Fruit fly (Drosophila melanogaster): ENCODE results near the gene CG2129.

Gene CG2129

DNA sequence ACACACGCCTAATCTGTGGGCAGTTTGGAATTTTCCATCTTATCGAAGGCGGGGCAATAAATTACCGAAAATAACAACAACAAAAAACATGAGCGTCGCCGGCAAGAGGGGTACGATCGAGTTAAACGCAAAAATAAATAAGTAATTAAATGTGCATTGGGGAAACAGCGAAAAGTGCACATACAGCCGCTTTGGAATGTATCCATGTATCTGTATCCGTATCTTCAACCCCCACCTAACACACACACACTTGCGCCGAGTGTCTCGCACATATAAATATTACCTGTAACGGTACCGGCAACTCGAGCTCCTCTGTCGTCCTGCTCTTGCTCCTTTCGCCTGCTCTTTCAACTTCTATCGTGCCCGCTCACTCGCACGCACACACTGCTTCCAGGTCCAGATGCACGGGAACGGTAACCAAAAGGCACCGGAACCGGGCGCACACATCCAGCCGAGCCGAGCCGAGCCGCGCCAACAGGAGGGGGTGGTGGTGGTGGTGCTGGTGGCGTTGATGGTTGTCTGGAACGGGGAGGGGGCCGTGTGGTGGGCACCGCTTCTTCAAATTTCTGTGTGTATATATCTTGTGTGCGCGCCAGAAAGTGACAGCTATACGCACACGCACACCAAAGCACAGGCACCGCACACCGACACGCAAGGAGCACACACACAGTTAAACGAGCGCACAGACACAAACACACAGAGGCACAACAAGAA, 4.1 kb upstream of the CG2129 start:
- TF ChIP-seq h (optimal IDR thresholded peaks at IDR 0.05) (no peak), ttk (optimal IDR thresholded peaks at IDR 0.05) (no peak), psq (optimal IDR thresholded peaks at IDR 0.05) (no peak), Myc (optimal IDR thresholded peaks at IDR 0.05) (no peak), Sin3A (optimal IDR thresholded peaks at IDR 0.05) (no peak), insv (optimal IDR thresholded peaks at IDR 0.05) (no peak)

dm6 chrX:8142067-8142462, 3.6 kb upstream of the CG2129 start, which contains the start of gene Smox:
Gene Smox, minus strand, starts transcription at chrX:8142279.
- TF ChIP-seq insv (optimal IDR thresholded peaks at IDR 0.05) (no peak), psq (optimal IDR thresholded peaks at IDR 0.05) (no peak), h (optimal IDR thresholded peaks at IDR 0.05) (no peak), Sin3A (optimal IDR thresholded peaks at IDR 0.05) (no peak), ttk (optimal IDR thresholded peaks at IDR 0.05) (no peak), Myc (optimal IDR thresholded peaks at IDR 0.05) (no peak)

dm6 chrX:8143537-8143936, 2.1 kb upstream of the CG2129 start, which contains the start of gene CG17982:
Gene CG17982, minus strand, starts transcription at chrX:8143835.
- TF ChIP-seq psq (optimal IDR thresholded peaks at IDR 0.05), result peak; percentile 13
- no peak for TF ChIP-seq Myc (optimal IDR thresholded peaks at IDR 0.05)

- TF ChIP-seq insv (optimal IDR thresholded peaks at IDR 0.05), result no peak
- TF ChIP-seq Sin3A (optimal IDR thresholded peaks at IDR 0.05), result no peak
- no peak for TF ChIP-seq psq (optimal IDR thresholded peaks at IDR 0.05)
- no peak for TF ChIP-seq Myc (optimal IDR thresholded peaks at IDR 0.05)
- TF ChIP-seq h (optimal IDR thresholded peaks at IDR 0.05), result no peak
- TF ChIP-seq ttk (optimal IDR thresholded peaks at IDR 0.05), result no peak
Measured at dm6 chrX:8147649-8148048, 2.0 kb downstream of the CG2129 start, which contains the start of gene CG15336. Gene CG15336, plus strand, starts transcription at chrX:8147949.

dm6 chrX:8148556-8148955, 2.9 kb downstream of the CG2129 start, which contains the start of gene CG10959:
Gene CG10959, plus strand, starts transcription at chrX:8148783.
- TF ChIP-seq h (optimal IDR thresholded peaks at IDR 0.05) (no peak), ttk (optimal IDR thresholded peaks at IDR 0.05) (no peak), Myc (optimal IDR thresholded peaks at IDR 0.05) (no peak), psq (optimal IDR thresholded peaks at IDR 0.05) (no peak)

- TF ChIP-seq ttk (optimal IDR thresholded peaks at IDR 0.05), result no peak
- TF ChIP-seq psq (optimal IDR thresholded peaks at IDR 0.05), result no peak
- TF ChIP-seq insv (optimal IDR thresholded peaks at IDR 0.05), result no peak
- TF ChIP-seq Sin3A (optimal IDR thresholded peaks at IDR 0.05), result no peak
- no peak for TF ChIP-seq h (optimal IDR thresholded peaks at IDR 0.05)
- TF ChIP-seq Myc (optimal IDR thresholded peaks at IDR 0.05), result no peak
Measured at dm6 chrX:8152077-8152476, 6.4 kb downstream of the CG2129 start, which contains the start of gene Gbeta5. Gene Gbeta5, minus strand, starts transcription at chrX:8152275.

DNA sequence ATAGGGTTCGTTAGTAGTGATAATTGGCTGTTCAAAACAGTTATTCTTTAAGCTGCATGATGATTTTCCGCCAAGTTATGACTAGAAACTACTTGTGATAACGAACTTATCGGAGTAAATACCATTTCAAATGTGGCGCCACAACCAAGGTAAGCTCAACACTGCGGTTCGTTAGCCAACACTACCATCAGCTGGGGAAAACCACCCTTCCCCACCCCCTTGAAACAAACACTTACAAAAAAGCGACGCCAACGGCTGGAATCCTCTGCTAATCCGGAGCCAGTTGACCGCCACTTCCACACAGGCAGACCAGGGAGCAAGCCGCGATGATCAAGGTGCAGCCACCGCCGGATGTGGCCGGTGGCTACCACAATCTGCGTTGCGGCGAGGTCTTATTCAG, 7.1 kb downstream of the CG2129 start, which contains the start of gene CG18262:
Gene CG18262 (plus strand): TSS at position 231 of the 400 bp plus-strand sequence.
- TF ChIP-seq h (optimal IDR thresholded peaks at IDR 0.05), result no peak
- TF ChIP-seq Myc (optimal IDR thresholded peaks at IDR 0.05), result no peak
- no peak for TF ChIP-seq insv (optimal IDR thresholded peaks at IDR 0.05)
- TF ChIP-seq ttk (optimal IDR thresholded peaks at IDR 0.05), result no peak
- TF ChIP-seq psq (optimal IDR thresholded peaks at IDR 0.05), result no peak
- TF ChIP-seq Sin3A (optimal IDR thresholded peaks at IDR 0.05), result no peak

DNA sequence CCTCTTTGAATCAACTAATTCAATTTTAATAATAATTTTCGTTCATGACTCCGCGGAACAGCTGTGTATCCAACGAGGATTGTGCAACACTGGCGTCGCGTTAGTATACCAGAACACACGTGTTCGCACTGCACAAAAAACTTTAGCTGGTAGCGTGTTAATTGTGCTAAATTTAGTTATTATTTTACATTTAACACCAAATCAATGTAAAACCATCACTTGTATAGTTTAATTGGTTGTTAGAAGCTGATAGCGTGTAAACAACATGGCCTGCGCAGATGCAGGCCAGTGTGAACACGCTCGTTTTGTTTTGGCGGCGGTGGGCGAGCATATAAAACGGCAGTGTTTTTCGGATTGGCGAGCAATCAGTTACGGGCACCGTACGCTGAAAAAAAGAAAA, 11.7 kb downstream of the CG2129 start, which contains the start of the genes Traf6 and GIIIspla2:
Gene Traf6 (minus strand): TSS at position 93 of the 400 bp plus-strand sequence.
Gene GIIIspla2 (plus strand): TSS at position 335 of the 400 bp plus-strand sequence.
- TF ChIP-seq h (optimal IDR thresholded peaks at IDR 0.05) (no peak), ttk (optimal IDR thresholded peaks at IDR 0.05) (no peak), Sin3A (optimal IDR thresholded peaks at IDR 0.05) (no peak), psq (optimal IDR thresholded peaks at IDR 0.05) (no peak), Myc (optimal IDR thresholded peaks at IDR 0.05) (no peak)

- no peak for TF ChIP-seq h (optimal IDR thresholded peaks at IDR 0.05)
- TF ChIP-seq psq (optimal IDR thresholded peaks at IDR 0.05), result no peak
- no peak for TF ChIP-seq Myc (optimal IDR thresholded peaks at IDR 0.05)
- no peak for TF ChIP-seq insv (optimal IDR thresholded peaks at IDR 0.05)
- TF ChIP-seq ttk (optimal IDR thresholded peaks at IDR 0.05), result no peak
- TF ChIP-seq Sin3A (optimal IDR thresholded peaks at IDR 0.05), result no peak
Measured at dm6 chrX:8158942-8159472, 13.4 kb downstream of the CG2129 start.

dm6 chrX:8159754-8160153, 14.1 kb downstream of the CG2129 start, which contains the start of gene CG15337:
Gene CG15337, plus strand, starts transcription at chrX:8160054.
- TF ChIP-seq h (optimal IDR thresholded peaks at IDR 0.05), result no peak
- no peak for TF ChIP-seq insv (optimal IDR thresholded peaks at IDR 0.05)
- TF ChIP-seq Myc (optimal IDR thresholded peaks at IDR 0.05), result no peak
- TF ChIP-seq psq (optimal IDR thresholded peaks at IDR 0.05), result no peak
- no peak for TF ChIP-seq ttk (optimal IDR thresholded peaks at IDR 0.05)
- no peak for TF ChIP-seq Sin3A (optimal IDR thresholded peaks at IDR 0.05)

DNA sequence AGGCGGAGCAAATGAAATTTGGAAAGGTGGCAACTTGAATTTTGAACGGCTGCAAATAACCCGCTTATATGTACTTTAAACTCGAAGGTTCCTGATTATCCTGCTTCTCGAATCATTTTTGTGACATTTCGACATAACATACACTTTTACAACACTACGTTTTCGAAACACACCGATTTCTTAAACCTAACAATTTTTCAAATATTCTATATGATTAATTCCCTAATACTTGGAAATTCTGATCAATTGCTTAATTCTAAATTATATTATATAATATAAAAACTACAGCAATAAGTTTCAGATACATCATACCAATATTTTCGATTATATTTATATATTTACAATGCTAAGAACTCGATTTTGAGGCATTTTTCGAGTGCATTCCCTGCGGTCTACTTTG, 17.1 kb downstream of the CG2129 start, which contains the start of gene CG10761:
Gene CG10761 (minus strand): TSS at position 101 of the 400 bp plus-strand sequence.
- no peak for TF ChIP-seq Sin3A (optimal IDR thresholded peaks at IDR 0.05)
- no peak for TF ChIP-seq Myc (optimal IDR thresholded peaks at IDR 0.05)
- TF ChIP-seq insv (optimal IDR thresholded peaks at IDR 0.05), result no peak
- no peak for TF ChIP-seq h (optimal IDR thresholded peaks at IDR 0.05)
- TF ChIP-seq psq (optimal IDR thresholded peaks at IDR 0.05), result no peak
- TF ChIP-seq ttk (optimal IDR thresholded peaks at IDR 0.05), result no peak

dm6 chrX:8163452-8163851, 17.8 kb downstream of the CG2129 start:
- TF ChIP-seq insv (optimal IDR thresholded peaks at IDR 0.05), result no peak
- TF ChIP-seq Sin3A (optimal IDR thresholded peaks at IDR 0.05), result no peak
- TF ChIP-seq psq (optimal IDR thresholded peaks at IDR 0.05), result no peak
- TF ChIP-seq h (optimal IDR thresholded peaks at IDR 0.05), result no peak
- no peak for TF ChIP-seq Myc (optimal IDR thresholded peaks at IDR 0.05)
- no peak for TF ChIP-seq ttk (optimal IDR thresholded peaks at IDR 0.05)
